Fruit fly (Drosophila melanogaster) Kc167 (cell line): ENCODE results near the gene dlp.

Source experiments
- insv ChIP-seq: fragments of >200 bp; optimal IDR thresholded peaks from 3 replicates; lab custom pipeline; 2018; ENCODE audit warnings: missing external identifiers
- psq ChIP-seq: fragments of >200 bp; optimal IDR thresholded peaks from 2 replicates; lab custom pipeline; 2017; ENCODE audit warnings: missing external identifiers
- ttk ChIP-seq: sonication (Bioruptor generic); optimal IDR thresholded peaks from 2 replicates; lab custom pipeline; 2017; ENCODE audit warnings: missing external identifiers

DNA sequence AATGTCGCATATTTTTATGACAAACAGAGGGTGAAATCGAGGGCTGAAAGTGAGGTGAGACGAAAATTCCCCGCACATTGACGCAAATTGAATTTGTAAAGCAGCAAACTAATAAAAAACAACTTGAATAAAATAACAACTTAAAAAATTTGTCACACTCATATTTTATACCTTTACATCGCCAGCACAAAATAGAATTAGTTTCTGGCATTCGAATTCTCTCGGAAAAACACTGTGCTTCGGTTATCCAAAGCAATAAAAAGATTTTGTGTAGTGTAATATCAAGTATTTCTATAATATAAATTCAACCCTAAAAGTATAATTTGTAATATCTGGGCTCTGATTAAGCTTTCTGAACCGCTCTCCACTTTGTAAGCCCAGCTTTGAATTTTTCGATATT, 27.1 kb upstream of the dlp start:
- TF ChIP-seq psq (lab: Kevin White, UChicago), result no peak
- TF ChIP-seq ttk (lab: Kevin White, UChicago), result no peak
- TF ChIP-seq insv (lab: Kevin White, UChicago), result no peak
